Fruit fly (Drosophila melanogaster) whole organism, wandering third instar larva: ENCODE data around the gene ninaA.
"Not testable (repeated sequence)": the region's sequence is repeated elsewhere in the genome, so short reads cannot be mapped to it uniquely, and the experiment has no call there.

Experiments
- CrebA ChIP-seq: fragments of 200-800 bp; sonication (Bioruptor generic); optimal IDR thresholded peaks from 2 replicates; lab custom pipeline; 2016; ENCODE audit warnings: missing biosample characterization, mild to moderate bottlenecking, missing genetic modification characterization, borderline replicate concordance
- HLH106 ChIP-seq: fragments of 200-800 bp; optimal IDR thresholded peaks from 3 replicates; lab custom pipeline; 2019; ENCODE audit warnings: missing biosample characterization, mild to moderate bottlenecking, missing genetic modification characterization, moderate library complexity
- Jra ChIP-seq: sonication (Bioruptor generic); optimal IDR thresholded peaks from 2 replicates; lab custom pipeline; 2016; ENCODE audit warnings: missing biosample characterization, missing genetic modification characterization
- Myc ChIP-seq: fragments of >200 bp; optimal IDR thresholded peaks from 2 replicates; lab custom pipeline; 2017
- N ChIP-seq: fragments of >200 bp; optimal IDR thresholded peaks from 2 replicates; lab custom pipeline; 2018; ENCODE audit warnings: missing biosample characterization, missing external identifiers, missing genetic modification characterization
- OdsH ChIP-seq: fragments of 200-800 bp; sonication (Bioruptor generic); optimal IDR thresholded peaks from 2 replicates; lab custom pipeline; 2016; ENCODE audit warnings: missing biosample characterization, mild to moderate bottlenecking, missing genetic modification characterization
- ey ChIP-seq: fragments of 200-800 bp; sonication (Bioruptor generic); optimal IDR thresholded peaks from 2 replicates; lab custom pipeline; 2016; ENCODE audit warnings: missing biosample characterization, missing genetic modification characterization
- psq ChIP-seq: fragments of 200-800 bp; sonication (Bioruptor generic); optimal IDR thresholded peaks from 3 replicates; lab custom pipeline; 2017; ENCODE audit warnings: missing biosample characterization, mild to moderate bottlenecking, missing genetic modification characterization, moderate library complexity
- sage ChIP-seq: fragments of 200-800 bp; sonication (Bioruptor generic); optimal IDR thresholded peaks from 2 replicates; lab custom pipeline; 2016; ENCODE audit warnings: missing biosample characterization, mild to moderate bottlenecking, missing genetic modification characterization
- sv ChIP-seq: fragments of 200-800 bp; sonication (Bioruptor generic); optimal IDR thresholded peaks from 3 replicates; lab custom pipeline; 2016; ENCODE audit warnings: missing biosample characterization, missing genetic modification characterization

DNA sequence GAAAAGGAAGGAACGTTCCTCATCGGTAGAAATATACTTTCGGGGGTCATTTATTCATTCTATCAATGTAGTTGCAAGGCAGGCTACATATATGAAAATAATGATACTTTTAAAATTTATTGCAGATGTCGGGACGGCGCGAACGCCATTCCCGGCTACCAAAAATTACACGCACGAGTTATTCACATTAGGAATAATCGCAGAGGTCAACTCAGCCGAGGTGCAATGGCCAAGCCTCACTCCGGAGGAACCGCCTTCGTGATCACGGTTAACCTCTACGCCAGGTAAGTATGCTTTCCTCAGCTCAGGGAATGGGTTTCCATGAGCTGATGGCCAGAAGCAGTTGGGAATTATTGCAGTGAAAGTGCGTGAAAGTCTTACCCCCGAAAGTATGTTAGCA lies 24.3 kb downstream of the ninaA start:
- not testable (repeated sequence) for TF ChIP-seq CrebA; psq (GFP tag; lab: Kevin White, UChicago); Jra (GFP tag; lab: Kevin White, UChicago); ey (GFP tag; lab: Kevin White, UChicago); OdsH (GFP tag; lab: Kevin White, UChicago); sage (GFP tag; lab: Kevin White, UChicago); HLH106; Myc (lab: Kevin White, UChicago); sv (GFP tag; lab: Kevin White, UChicago); N (GFP tag; lab: Kevin White, UChicago)
